Fruit fly (Drosophila melanogaster) whole organism, embryonic: ENCODE results near the gene CG12698.

Experiments
- Bgb ChIP-seq: fragments of 200-800 bp; sonication (Bioruptor generic); IDR thresholded peaks from 2 replicates; pipeline ENCODE4 v1.3.6; 2022; ENCODE audit warnings: missing biosample characterization, missing genetic modification characterization; ENCODE audit not compliant: partially characterized antibody
- CG10267 ChIP-seq: fragments of 200-800 bp; sonication (Bioruptor generic); optimal IDR thresholded peaks from 2 replicates; lab custom pipeline; 2018; ENCODE audit warnings: missing biosample characterization, mild to moderate bottlenecking, missing genetic modification characterization, moderate library complexity
- CG11560 ChIP-seq: fragments of 200-800 bp; sonication (Bioruptor generic); IDR thresholded peaks from 3 replicates; pipeline ENCODE4 v1.3.6; 2022; ENCODE audit warnings: missing biosample characterization, missing genetic modification characterization
- CG12391 ChIP-seq: fragments of 200-800 bp; sonication (Bioruptor generic); optimal IDR thresholded peaks from 3 replicates; lab custom pipeline; 2018; ENCODE audit warnings: missing biosample characterization, mild to moderate bottlenecking, missing genetic modification characterization, moderate library complexity
- CG14710 ChIP-seq: fragments of 200-800 bp; sonication (Bioruptor generic); optimal IDR thresholded peaks from 3 replicates; lab custom pipeline; 2019; ENCODE audit warnings: missing biosample characterization, mild to moderate bottlenecking, missing genetic modification characterization, moderate library complexity
- CG16813 ChIP-seq: fragments of 200-800 bp; sonication (Bioruptor generic); IDR thresholded peaks from 3 replicates; pipeline ENCODE4 v1.3.6; 2022; ENCODE audit warnings: missing biosample characterization, missing genetic modification characterization; ENCODE audit not compliant: partially characterized antibody
- CG16863 ChIP-seq: fragments of 200-800 bp; sonication (Bioruptor generic); optimal IDR thresholded peaks from 3 replicates; lab custom pipeline; 2016; ENCODE audit warnings: missing biosample characterization, missing genetic modification characterization
- CG17186 ChIP-seq: fragments of 200-800 bp; sonication (Bioruptor generic); optimal IDR thresholded peaks from 3 replicates; lab custom pipeline; 2017; ENCODE audit warnings: missing biosample characterization, missing genetic modification reagents, missing genetic modification characterization
- CG17829 ChIP-seq: fragments of 200-800 bp; optimal IDR thresholded peaks from 2 replicates; lab custom pipeline; 2019; ENCODE audit warnings: missing biosample characterization, mild to moderate bottlenecking, missing genetic modification characterization, moderate library complexity
- CG1792 ChIP-seq: fragments of 200-800 bp; sonication (Bioruptor generic); optimal IDR thresholded peaks from 2 replicates; lab custom pipeline; 2016; ENCODE audit warnings: missing biosample characterization, missing genetic modification characterization
- CG2712 ChIP-seq: fragments of 200-800 bp; optimal IDR thresholded peaks from 3 replicates; lab custom pipeline; 2019; ENCODE audit warnings: missing biosample characterization, mild to moderate bottlenecking, missing genetic modification characterization, moderate library complexity
- CG30020 ChIP-seq: fragments of 200-800 bp; optimal IDR thresholded peaks from 2 replicates; lab custom pipeline; 2019; ENCODE audit warnings: missing biosample characterization, mild to moderate bottlenecking, missing genetic modification characterization, moderate library complexity
- CG32767 ChIP-seq: fragments of 200-800 bp; sonication (Bioruptor generic); IDR thresholded peaks from 2 replicates; pipeline ENCODE4 v1.3.6; 2022; ENCODE audit warnings: missing biosample characterization, missing genetic modification characterization
- CG4617 ChIP-seq: fragments of 200-800 bp; sonication (Bioruptor generic); optimal IDR thresholded peaks from 3 replicates; lab custom pipeline; 2016; ENCODE audit warnings: missing biosample characterization, missing genetic modification characterization, borderline replicate concordance
- CG6254 ChIP-seq: fragments of 200-800 bp; sonication (Bioruptor generic); optimal IDR thresholded peaks from 3 replicates; lab custom pipeline; 2017; ENCODE audit warnings: mild to moderate bottlenecking, missing biosample characterization, missing genetic modification reagents, missing genetic modification characterization
- CG6791 ChIP-seq: fragments of 200-800 bp; sonication (Bioruptor generic); IDR thresholded peaks from 3 replicates; pipeline ENCODE4 v1.3.6; 2022; ENCODE audit warnings: missing biosample characterization, missing genetic modification characterization; ENCODE audit not compliant: partially characterized antibody
- CG9797 ChIP-seq: fragments of 200-800 bp; sonication (Bioruptor generic); optimal IDR thresholded peaks from 3 replicates; lab custom pipeline; 2018; ENCODE audit warnings: missing biosample characterization, mild to moderate bottlenecking, missing genetic modification characterization
- CkIIα-i1 ChIP-seq: fragments of 200-800 bp; sonication (Bioruptor generic); IDR thresholded peaks from 2 replicates; pipeline ENCODE4 v1.3.6; 2022; ENCODE audit warnings: missing biosample characterization, missing genetic modification characterization
- D19A ChIP-seq: fragments of 200-800 bp; optimal IDR thresholded peaks from 3 replicates; lab custom pipeline; 2019; ENCODE audit warnings: missing biosample characterization, mild to moderate bottlenecking, missing genetic modification characterization, moderate library complexity
- Dll ChIP-seq: fragments of 200-800 bp; sonication (Bioruptor generic); IDR thresholded peaks from 4 replicates; pipeline ENCODE4 v1.3.6; 2022; ENCODE audit warnings: missing biosample characterization, missing genetic modification characterization; ENCODE audit not compliant: partially characterized antibody
- Dp ChIP-seq: fragments of 200-800 bp; sonication (Bioruptor generic); optimal IDR thresholded peaks from 2 replicates; lab custom pipeline; 2018; ENCODE audit warnings: missing biosample characterization, mild to moderate bottlenecking, missing genetic modification characterization, moderate library complexity
- Dref ChIP-seq: fragments of 200-800 bp; sonication (Bioruptor generic); IDR thresholded peaks from 2 replicates; pipeline ENCODE4 v1.3.6; 2022; ENCODE audit warnings: missing biosample characterization, missing genetic modification characterization
- E2f2 ChIP-seq: fragments of 200-800 bp; sonication (Bioruptor generic); IDR thresholded peaks from 2 replicates; pipeline ENCODE4 v1.3.6; 2022; ENCODE audit warnings: missing biosample characterization, missing genetic modification characterization
- HmgZ ChIP-seq: fragments of 200-800 bp; sonication (Bioruptor generic); optimal IDR thresholded peaks from 2 replicates; lab custom pipeline; 2018; ENCODE audit warnings: missing biosample characterization, mild to moderate bottlenecking, missing genetic modification characterization
- Hr51 ChIP-seq, 2 experiments: fragments of 200-800 bp; sonication (Bioruptor generic); optimal IDR thresholded peaks; 2 replicates in 1 of 2; 3 replicates in 1 of 2; lab custom pipeline; 2016 to 2018; ENCODE audit warnings: missing biosample characterization in 2 of 2, missing genetic modification characterization in 2 of 2, mild to moderate bottlenecking in 1 of 2, moderate library complexity in 1 of 2
- MBD-R2 ChIP-seq: fragments of 200-800 bp; sonication (Bioruptor generic); IDR thresholded peaks from 2 replicates; pipeline ENCODE4 v1.3.6; 2022; ENCODE audit warnings: missing biosample characterization, missing genetic modification characterization
- Max ChIP-seq: fragments of 200-800 bp; sonication (Bioruptor generic); optimal IDR thresholded peaks from 2 replicates; lab custom pipeline; 2016; ENCODE audit warnings: missing biosample characterization, mild to moderate bottlenecking, missing genetic modification characterization
- NfI ChIP-seq: fragments of 200-800 bp; sonication (Bioruptor generic); optimal IDR thresholded peaks from 3 replicates; lab custom pipeline; 2018; ENCODE audit warnings: missing biosample characterization, mild to moderate bottlenecking, missing genetic modification characterization, moderate library complexity
- Scr ChIP-seq: fragments of 200-800 bp; sonication (Bioruptor generic); IDR thresholded peaks from 2 replicates; pipeline ENCODE4 v1.3.6; 2022; ENCODE audit warnings: missing biosample characterization, missing genetic modification characterization; ENCODE audit not compliant: partially characterized antibody
- Spps ChIP-seq: fragments of 200-800 bp; sonication (Bioruptor generic); optimal IDR thresholded peaks from 2 replicates; lab custom pipeline; 2018; ENCODE audit warnings: missing biosample characterization, mild to moderate bottlenecking, missing genetic modification characterization
- amos ChIP-seq: fragments of 200-800 bp; sonication (Bioruptor generic); IDR thresholded peaks from 2 replicates; pipeline ENCODE4 v1.3.6; 2022; ENCODE audit warnings: missing biosample characterization, missing genetic modification characterization; ENCODE audit not compliant: partially characterized antibody
- ato ChIP-seq: fragments of 200-800 bp; sonication (Bioruptor generic); IDR thresholded peaks from 2 replicates; pipeline ENCODE4 v1.3.6; 2022; ENCODE audit warnings: missing biosample characterization, missing genetic modification characterization; ENCODE audit not compliant: partially characterized antibody
- br ChIP-seq: fragments of >200 bp; optimal IDR thresholded peaks from 2 replicates; lab custom pipeline; 2017
- dm ChIP-seq: fragments of 200-800 bp; sonication (Bioruptor generic); optimal IDR thresholded peaks from 3 replicates; lab custom pipeline; 2016; ENCODE audit warnings: missing biosample characterization, missing genetic modification characterization
- gfzf ChIP-seq: fragments of 200-800 bp; sonication (Bioruptor generic); optimal IDR thresholded peaks from 2 replicates; lab custom pipeline; 2016; ENCODE audit warnings: missing biosample characterization, mild to moderate bottlenecking, missing genetic modification characterization, moderate library complexity
- knrl ChIP-seq: fragments of 200-800 bp; sonication (Bioruptor generic); IDR thresholded peaks from 3 replicates; pipeline ENCODE4 v1.3.6; 2022; ENCODE audit warnings: missing biosample characterization, missing genetic modification characterization; ENCODE audit not compliant: partially characterized antibody
- lmd ChIP-seq: fragments of 200-800 bp; sonication (Bioruptor generic); IDR thresholded peaks from 2 replicates; pipeline ENCODE4 v1.3.6; 2022; ENCODE audit warnings: missing biosample characterization, missing genetic modification characterization
- pfk ChIP-seq: fragments of 200-800 bp; sonication (Bioruptor generic); optimal IDR thresholded peaks from 2 replicates; lab custom pipeline; 2018; ENCODE audit warnings: missing biosample characterization, mild to moderate bottlenecking, missing genetic modification characterization, moderate library complexity
- phol ChIP-seq: fragments of 200-800 bp; sonication (Bioruptor generic); optimal IDR thresholded peaks from 3 replicates; lab custom pipeline; 2018; ENCODE audit warnings: missing biosample characterization, mild to moderate bottlenecking, missing genetic modification characterization, moderate library complexity
- pzg ChIP-seq: fragments of 200-800 bp; sonication (Bioruptor generic); optimal IDR thresholded peaks from 3 replicates; lab custom pipeline; 2018; ENCODE audit warnings: missing biosample characterization, mild to moderate bottlenecking, missing genetic modification characterization, moderate library complexity
- row ChIP-seq: fragments of 200-800 bp; sonication (Bioruptor generic); IDR thresholded peaks from 3 replicates; pipeline ENCODE4 v1.3.6; 2022; ENCODE audit warnings: missing biosample characterization, missing genetic modification characterization
- stwl ChIP-seq: fragments of 200-800 bp; sonication (Bioruptor generic); optimal IDR thresholded peaks from 3 replicates; lab custom pipeline; 2018; ENCODE audit warnings: missing biosample characterization, mild to moderate bottlenecking, missing genetic modification characterization, moderate library complexity
- trem ChIP-seq: fragments of 200-800 bp; optimal IDR thresholded peaks from 3 replicates; lab custom pipeline; 2019; ENCODE audit warnings: missing biosample characterization, mild to moderate bottlenecking, missing genetic modification characterization, moderate library complexity
- twi ChIP-seq: fragments of 200-800 bp; optimal IDR thresholded peaks from 2 replicates; lab custom pipeline; 2019; ENCODE audit warnings: missing biosample characterization, mild to moderate bottlenecking, missing genetic modification characterization, moderate library complexity
- unc-4 ChIP-seq: fragments of 200-800 bp; sonication (Bioruptor generic); IDR thresholded peaks from 2 replicates; pipeline ENCODE4 v1.3.6; 2022; ENCODE audit warnings: missing biosample characterization, missing genetic modification characterization; ENCODE audit not compliant: partially characterized antibody

CG12698 gene

dm6 chrX:15996831-15997230, 9.1 kb upstream of the CG12698 start, which contains the start of gene CG8939 (continued):
- TF ChIP-seq CG1792 (GFP tag; lab: Kevin White, UChicago) (no peak), amos (GFP tag; lab: Robert Waterston, UW) (peak; percentile 17; the same call in 1 of the 2 replicates), phol (tag; lab: Kevin White, UChicago) (peak; percentile 3), unc-4 (GFP tag; lab: Robert Waterston, UW) (0 out of 2 replicates have a peak, but pooled peaks have one; percentile 18), trem (tag; lab: Kevin White, UChicago) (peak; percentile 43), CG30020 (tag; lab: Kevin White, UChicago) (peak; percentile 87), pzg (GFP tag; lab: Kevin White, UChicago) (peak; percentile 71), row (peak; percentile 53; the same call in 1 of the 3 replicates), CG10267 (tag; lab: Kevin White, UChicago) (peak; percentile 13), D19A (tag; lab: Kevin White, UChicago) (no peak), NfI (GFP tag; lab: Kevin White, UChicago) (no peak), CG16813 (GFP tag; lab: Robert Waterston, UW) (no peak), CG14710 (tag; lab: Kevin White, UChicago) (peak; percentile 33), Hr51 (GFP tag; optimal IDR thresholded peaks at IDR 0.05; lab: Kevin White, UChicago) (no peak), HmgZ (no peak), CG17829 (peak; percentile 7), lmd (GFP tag; lab: Robert Waterston, UW) (no peak), ato (GFP tag; lab: Robert Waterston, UW) (0 out of 2 replicates have a peak, but pooled peaks have one; percentile 7), stwl (tag; lab: Kevin White, UChicago) (peak; percentile 59), CkIIα-i1 (GFP tag; lab: Robert Waterston, UW) (no peak), Dll (GFP tag; lab: Robert Waterston, UW) (peak; percentile 52; the same call in 2 of the 4 replicates), Dp (GFP tag; lab: Kevin White, UChicago) (peak; percentile 74), E2f2 (GFP tag; lab: Robert Waterston, UW) (peak; percentile 81), CG6254 (GFP tag; lab: Kevin White, UChicago) (no peak), CG9797 (GFP tag; lab: Kevin White, UChicago) (peak; percentile 74), Dref (GFP tag; lab: Robert Waterston, UW) (peak; percentile 15; the same call in 1 of the 2 replicates), knrl (GFP tag; lab: Robert Waterston, UW) (0 out of 3 replicates have a peak, but pooled peaks have one; percentile 16), CG16863 (GFP tag; lab: Kevin White, UChicago) (no peak), dm (GFP tag; lab: Kevin White, UChicago) (peak; percentile 94), CG32767 (GFP tag; lab: Robert Waterston, UW) (no peak), CG2712 (no peak), CG17186 (GFP tag; lab: Kevin White, UChicago) (peak; percentile 82), Max (peak; percentile 90), Spps (tag; lab: Kevin White, UChicago) (no peak), CG4617 (GFP tag; lab: Kevin White, UChicago) (peak; percentile 15), br (lab: Kevin White, UChicago) (no peak), gfzf (GFP tag; lab: Kevin White, UChicago) (peak; percentile 75), CG11560 (no peak), Scr (GFP tag; lab: Robert Waterston, UW) (peak; percentile 46), MBD-R2 (GFP tag; lab: Robert Waterston, UW) (peak; percentile 65), CG12391 (peak; percentile 12), CG6791 (GFP tag; lab: Robert Waterston, UW) (no peak), Bgb (GFP tag; lab: Robert Waterston, UW) (peak; percentile 54), twi (tag; lab: Kevin White, UChicago) (no peak), pfk (GFP tag; lab: Kevin White, UChicago) (no peak)
